Worm (Caenorhabditis elegans): ENCODE data around the gene mrps-18.C.

mrps-18.C gene

ce11 chrII:6734674-6735073 lies 1.3 kb upstream of the mrps-18.C start, which contains the start of gene T14B4.3 (continued):
- TF ChIP-seq attf-5 (GFP tag; optimal IDR thresholded peaks at IDR 0.05) (peak; percentile 67), F22D6.2 (tag; optimal IDR thresholded peaks at IDR 0.05) (no peak), nhr-80 (tag; optimal IDR thresholded peaks at IDR 0.05) (peak; percentile 26), dpff-1 (tag; optimal IDR thresholded peaks at IDR 0.05) (no peak), akir-1 (GFP tag; optimal IDR thresholded peaks at IDR 0.05) (no peak), him-1 (tag; optimal IDR thresholded peaks at IDR 0.05) (no peak), aptf-2 (GFP tag; conservative IDR thresholded peaks at IDR 0.05) (no peak), B0035.1 (tag; optimal IDR thresholded peaks at IDR 0.05) (no peak), madf-6 (GFP tag; IDR thresholded peaks at IDR 0.05) (no peak), F55B11.4 (tag; optimal IDR thresholded peaks at IDR 0.05; ENCODE audit: borderline replicate concordance, insufficient read depth) (no peak), nfya-2 (GFP tag; IDR thresholded peaks at IDR 0.05) (no peak), hsf-1 (GFP tag; IDR thresholded peaks at IDR 0.05) (no peak), B0019.2 (GFP tag; conservative IDR thresholded peaks at IDR 0.05) (no peak), Y79H2A.3 (GFP tag; conservative IDR thresholded peaks at IDR 0.05) (no peak), F33H1.4 (GFP tag; IDR thresholded peaks at IDR 0.05) (peak; percentile 25; the same call in 1 of the 2 replicates)

ce11 chrII:6736604-6737003 lies 601 bp downstream of the mrps-18.C start, which contains the start of gene T14B4.1:
Gene T14B4.1 (plus strand): TSS chrII:6736904.
- TF ChIP-seq dox-1 (GFP tag; IDR thresholded peaks at IDR 0.05) (no peak), Y95B8A.8 (GFP tag; IDR thresholded peaks at IDR 0.05) (no peak), ceh-27 (GFP tag; optimal IDR thresholded peaks at IDR 0.05) (no peak), madf-10 (tag; optimal IDR thresholded peaks at IDR 0.05) (no peak), egl-18 (GFP tag; IDR thresholded peaks at IDR 0.05) (no peak), hmg-1.2 (GFP tag; IDR thresholded peaks at IDR 0.05) (no peak), repo-1 (tag; optimal IDR thresholded peaks at IDR 0.05) (no peak), hrde-1 (tag; optimal IDR thresholded peaks at IDR 0.05; ENCODE audit: borderline replicate concordance) (no peak), ceh-79 (tag; optimal IDR thresholded peaks at IDR 0.05) (no peak), ceh-58 (GFP tag; IDR thresholded peaks at IDR 0.05) (no peak), cebp-2 (GFP tag; IDR thresholded peaks at IDR 0.05) (no peak)

ce11 chrII:6741428-6741827 lies 5.4 kb downstream of the mrps-18.C start, which contains the start of gene exos-8:
Gene exos-8 (plus strand): TSS chrII:6741691.
- TF ChIP-seq mel-28 (tag; optimal IDR thresholded peaks at IDR 0.05; ENCODE audit: borderline replicate concordance) (no peak), K12H6.12 (tag; optimal IDR thresholded peaks at IDR 0.05) (peak; percentile 32), pbrm-1 (GFP tag; IDR thresholded peaks at IDR 0.05) (no peak), ZK185.1 (tag; optimal IDR thresholded peaks at IDR 0.05; ENCODE audit: poor library complexity, severe bottlenecking) (peak; percentile 48), die-1 (tag; optimal IDR thresholded peaks at IDR 0.05) (peak; percentile 19), him-1 (tag; optimal IDR thresholded peaks at IDR 0.05) (peak; percentile 12), ztf-3 (GFP tag; optimal IDR thresholded peaks at IDR 0.05) (no peak), egl-44 (GFP tag; IDR thresholded peaks at IDR 0.05) (0 out of 2 replicates have a peak, but pooled peaks have one; percentile 20), ztf-18 (tag; optimal IDR thresholded peaks at IDR 0.05) (peak; percentile 33), lag-1 (GFP tag; IDR thresholded peaks at IDR 0.05) (no peak), ceh-58 (GFP tag; IDR thresholded peaks at IDR 0.05) (no peak), nhr-27 (tag; optimal IDR thresholded peaks at IDR 0.05) (no peak), F39B2.1 (GFP tag; IDR thresholded peaks at IDR 0.05) (no peak), F33H1.4 (GFP tag; IDR thresholded peaks at IDR 0.05) (peak; percentile 21; the same call in 1 of the 2 replicates), nfya-2 (GFP tag; IDR thresholded peaks at IDR 0.05) (no peak), F23B12.7 (tag; optimal IDR thresholded peaks at IDR 0.05; ENCODE audit: insufficient read depth) (peak; percentile 86), ceh-27 (GFP tag; optimal IDR thresholded peaks at IDR 0.05) (peak; percentile 60), attf-5 (GFP tag; optimal IDR thresholded peaks at IDR 0.05) (peak; percentile 87), akir-1 (GFP tag; optimal IDR thresholded peaks at IDR 0.05) (peak; percentile 44), nhr-80 (tag; optimal IDR thresholded peaks at IDR 0.05) (peak; percentile 54), madf-6 (GFP tag; IDR thresholded peaks at IDR 0.05) (0 out of 2 replicates have a peak, but pooled peaks have one; percentile 16), snpc-1.1 (tag; optimal IDR thresholded peaks at IDR 0.05; ENCODE audit: insufficient read depth) (no peak), B0261.1 (tag; optimal IDR thresholded peaks at IDR 0.05) (no peak), hmg-1.2 (GFP tag; IDR thresholded peaks at IDR 0.05) (peak; percentile 41; the same call in 1 of the 2 replicates), madf-10 (tag; optimal IDR thresholded peaks at IDR 0.05) (peak; percentile 50), athp-1 (tag; optimal IDR thresholded peaks at IDR 0.05) (no peak), bed-2 (GFP tag; IDR thresholded peaks at IDR 0.05) (peak; percentile 64; the same call in 1 of the 2 replicates), nhr-120 (GFP tag; IDR thresholded peaks at IDR 0.05) (no peak), efl-1 (GFP tag; optimal IDR thresholded peaks at IDR 0.05) (peak; percentile 65), aptf-2 (GFP tag; conservative IDR thresholded peaks at IDR 0.05) (0 out of 2 replicates have a peak, but pooled peaks have one; percentile 60)
